Worm (Caenorhabditis elegans) whole organism, young adult: ENCODE measurements around the gene zipt-2.1.
A peak's percentile ranks its signal among the peaks of the same experiment; 100 is the strongest.

Source experiments
- B0035.1 ChIP-seq: sonication (generic microtip); optimal IDR thresholded peaks from 2 replicates; lab custom pipeline; 2016; ENCODE audit warnings: missing genetic modification characterization, mild to moderate bottlenecking, missing compliant biosample characterization, missing genotype, missing genetic modification reagents
- C06A6.2 ChIP-seq: fragments of 200-800 bp; sonication (Bioruptor generic); conservative IDR thresholded peaks from 2 replicates; pipeline ENCODE4 v1.3.6; 2022; ENCODE audit warnings: missing genetic modification characterization, missing compliant biosample characterization
- D2030.7 ChIP-seq: fragments of 200-800 bp; sonication (Bioruptor generic); IDR thresholded peaks from 2 replicates; pipeline ENCODE4 v1.3.6; 2022; ENCODE audit warnings: missing genetic modification reagents, missing genetic modification characterization, missing compliant biosample characterization
- F10E7.11 ChIP-seq: sonication (generic microtip); optimal IDR thresholded peaks from 2 replicates; lab custom pipeline; 2017; ENCODE audit warnings: mild to moderate bottlenecking, missing genetic modification characterization, moderate library complexity, missing compliant biosample characterization
- F22D6.2 ChIP-seq: sonication (generic microtip); optimal IDR thresholded peaks from 2 replicates; lab custom pipeline; 2016; ENCODE audit warnings: mild to moderate bottlenecking, missing genetic modification characterization, missing compliant biosample characterization
- F23B12.7 ChIP-seq: sonication (generic microtip); optimal IDR thresholded peaks from 2 replicates; lab custom pipeline; 2017; ENCODE audit warnings: missing genetic modification characterization, mild to moderate bottlenecking, missing compliant biosample characterization, antibody characterized with exemption, moderate library complexity; ENCODE audit not compliant: insufficient read depth
- F33H1.4 ChIP-seq: fragments of 200-800 bp; sonication (Bioruptor generic); IDR thresholded peaks from 2 replicates; pipeline ENCODE4 v1.3.6; 2022; ENCODE audit warnings: missing genetic modification reagents, missing genetic modification characterization, missing compliant biosample characterization
- F37B4.10 ChIP-seq: fragments of 200-800 bp; sonication (Bioruptor generic); IDR thresholded peaks from 2 replicates; pipeline ENCODE4 v1.3.6; 2022; ENCODE audit warnings: missing genetic modification characterization, missing compliant biosample characterization
- T07F8.4 ChIP-seq: sonication (generic microtip); optimal IDR thresholded peaks from 2 replicates; lab custom pipeline; 2016; ENCODE audit warnings: mild to moderate bottlenecking, missing genetic modification characterization, moderate library complexity, missing compliant biosample characterization
- T26A5.8 ChIP-seq: sonication (generic microtip); optimal IDR thresholded peaks from 2 replicates; lab custom pipeline; 2016; ENCODE audit warnings: missing genetic modification characterization, missing compliant biosample characterization
- Y56A3A.18 ChIP-seq: fragments of 200-800 bp; sonication (Bioruptor generic); IDR thresholded peaks from 2 replicates; pipeline ENCODE4 v1.3.6; 2022; ENCODE audit warnings: missing genetic modification reagents, missing genetic modification characterization, missing compliant biosample characterization
- aptf-2 ChIP-seq: fragments of 200-800 bp; sonication (Bioruptor generic); conservative IDR thresholded peaks from 2 replicates; pipeline ENCODE4 v1.3.6; 2022; ENCODE audit warnings: missing genetic modification reagents, missing genetic modification characterization, missing compliant biosample characterization
- aptf-3 ChIP-seq: fragments of 200-800 bp; sonication (Bioruptor generic); IDR thresholded peaks from 2 replicates; pipeline ENCODE4 v1.3.6; 2022; ENCODE audit warnings: missing genetic modification characterization, missing compliant biosample characterization
- atf-7 ChIP-seq: sonication (generic microtip); optimal IDR thresholded peaks from 2 replicates; lab custom pipeline; 2017; ENCODE audit warnings: mild to moderate bottlenecking, missing genetic modification characterization, missing compliant biosample characterization
- attf-3 ChIP-seq: fragments of 200-800 bp; sonication (Bioruptor generic); conservative IDR thresholded peaks from 2 replicates; pipeline ENCODE4 v1.3.6; 2022; ENCODE audit warnings: missing genetic modification reagents, missing genetic modification characterization, missing compliant biosample characterization
- ccch-3 ChIP-seq: fragments of 200-800 bp; sonication (Bioruptor generic); optimal IDR thresholded peaks from 2 replicates; lab custom pipeline; 2018; ENCODE audit warnings: mild to moderate bottlenecking, missing genetic modification characterization, missing compliant biosample characterization
- cebp-1 ChIP-seq, 2 experiments: fragments of 200-800 bp in 1 of 2; sonication (Bioruptor generic) in 1 of 2; sonication (generic microtip) in 1 of 2; IDR thresholded peaks in 1 of 2; optimal IDR thresholded peaks in 1 of 2; 2 replicates each; pipeline versions ENCODE4 v1.3.6 to Lab custom; 2017 to 2022; ENCODE audit warnings: missing compliant biosample characterization in 2 of 2, missing genetic modification characterization in 2 of 2, mild to moderate bottlenecking in 1 of 2, missing genetic modification reagents in 1 of 2, moderate library complexity in 1 of 2
- ceh-100 ChIP-seq: fragments of 200-800 bp; sonication (Bioruptor generic); IDR thresholded peaks from 2 replicates; pipeline ENCODE4 v1.3.6; 2022; ENCODE audit warnings: missing genetic modification reagents, missing genetic modification characterization, missing compliant biosample characterization
- ceh-40 ChIP-seq: fragments of 200-800 bp; sonication (Bioruptor generic); IDR thresholded peaks from 2 replicates; pipeline ENCODE4 v1.3.6; 2022; ENCODE audit warnings: missing genetic modification characterization, missing compliant biosample characterization
- chd-7 ChIP-seq: sonication (generic microtip); optimal IDR thresholded peaks from 2 replicates; lab custom pipeline; 2016; ENCODE audit warnings: mild to moderate bottlenecking, missing genetic modification characterization, moderate library complexity, missing compliant biosample characterization
- die-1 ChIP-seq: sonication (generic microtip); optimal IDR thresholded peaks from 2 replicates; lab custom pipeline; 2016; ENCODE audit warnings: missing genotype, mild to moderate bottlenecking, missing genetic modification characterization, missing compliant biosample characterization
- dpl-1 ChIP-seq: fragments of 150-350 bp; optimal IDR thresholded peaks from 2 replicates; lab custom pipeline; 2014; ENCODE audit warnings: missing biosample characterization, missing genetic modification reagents, missing genetic modification characterization
- ekl-4 ChIP-seq: fragments of 200-800 bp; sonication (Bioruptor generic); IDR thresholded peaks from 2 replicates; pipeline ENCODE4 v1.3.6; 2022; ENCODE audit warnings: missing genetic modification reagents, missing genetic modification characterization, missing compliant biosample characterization
- fkh-3 ChIP-seq: sonication (generic microtip); optimal IDR thresholded peaks from 2 replicates; lab custom pipeline; 2016; ENCODE audit warnings: mild to moderate bottlenecking, missing genetic modification characterization, missing compliant biosample characterization
- hlh-12 ChIP-seq: sonication (generic microtip); optimal IDR thresholded peaks from 2 replicates; lab custom pipeline; 2016; ENCODE audit warnings: missing genetic modification characterization, missing compliant biosample characterization
- hmg-1.2 ChIP-seq: fragments of 200-800 bp; sonication (Bioruptor generic); IDR thresholded peaks from 2 replicates; pipeline ENCODE4 v1.3.6; 2022; ENCODE audit warnings: missing genetic modification reagents, missing genetic modification characterization, missing compliant biosample characterization
- hmg-20 ChIP-seq: fragments of 200-800 bp; sonication (Bioruptor generic); IDR thresholded peaks from 2 replicates; pipeline ENCODE4 v1.3.6; 2022; ENCODE audit warnings: missing genetic modification reagents, missing genetic modification characterization, missing compliant biosample characterization
- lag-1 ChIP-seq: fragments of 200-800 bp; sonication (Bioruptor generic); IDR thresholded peaks from 2 replicates; pipeline ENCODE4 v1.3.6; 2022; ENCODE audit warnings: missing genetic modification reagents, missing genetic modification characterization, missing compliant biosample characterization
- let-607 ChIP-seq, 2 experiments: fragments of 200-800 bp in 1 of 2; sonication (Bioruptor generic) in 1 of 2; sonication (generic microtip) in 1 of 2; optimal IDR thresholded peaks; 2 replicates each; lab custom pipeline; 2016 to 2018; ENCODE audit warnings: mild to moderate bottlenecking in 2 of 2, missing compliant biosample characterization in 2 of 2, missing genetic modification characterization in 2 of 2, moderate library complexity in 2 of 2, missing genotype in 1 of 2
- lsl-1 ChIP-seq: fragments of 200-800 bp; sonication (Bioruptor generic); optimal IDR thresholded peaks from 2 replicates; lab custom pipeline; 2018; ENCODE audit warnings: mild to moderate bottlenecking, missing genetic modification characterization, moderate library complexity, missing compliant biosample characterization
- madf-10 ChIP-seq: sonication (generic microtip); optimal IDR thresholded peaks from 2 replicates; lab custom pipeline; 2016; ENCODE audit warnings: mild to moderate bottlenecking, missing genetic modification characterization, missing compliant biosample characterization
- madf-3 ChIP-seq: fragments of 200-800 bp; sonication (Bioruptor generic); IDR thresholded peaks from 2 replicates; pipeline ENCODE4 v1.3.6; 2022; ENCODE audit warnings: missing genetic modification reagents, missing genetic modification characterization, missing compliant biosample characterization
- madf-8 ChIP-seq: fragments of 200-800 bp; sonication (Bioruptor generic); conservative IDR thresholded peaks from 2 replicates; pipeline ENCODE4 v1.3.6; 2022; ENCODE audit warnings: missing genetic modification reagents, missing genetic modification characterization, missing compliant biosample characterization
- mcd-1 ChIP-seq: fragments of 200-800 bp; sonication (Bioruptor generic); IDR thresholded peaks from 2 replicates; pipeline ENCODE4 v1.3.6; 2022; ENCODE audit warnings: missing genetic modification reagents, missing genetic modification characterization, missing compliant biosample characterization
- mel-28 ChIP-seq: sonication (generic microtip); optimal IDR thresholded peaks from 2 replicates; lab custom pipeline; 2016; ENCODE audit warnings: borderline replicate concordance, mild to moderate bottlenecking, missing genetic modification characterization, missing compliant biosample characterization
- mes-4 ChIP-seq: sonication (generic microtip); optimal IDR thresholded peaks from 2 replicates; lab custom pipeline; 2016; ENCODE audit warnings: missing genotype, missing genetic modification characterization, missing compliant biosample characterization
- nfya-1 ChIP-seq: sonication (generic microtip); optimal IDR thresholded peaks from 2 replicates; lab custom pipeline; 2017; ENCODE audit warnings: antibody characterized with exemption, missing compliant biosample characterization, missing genetic modification characterization, borderline replicate concordance; ENCODE audit not compliant: insufficient read depth
- nfya-2 ChIP-seq: fragments of 200-800 bp; sonication (Bioruptor generic); IDR thresholded peaks from 2 replicates; pipeline ENCODE4 v1.3.6; 2022; ENCODE audit warnings: missing genetic modification reagents, missing genetic modification characterization, missing compliant biosample characterization
- nhr-120 ChIP-seq: fragments of 200-800 bp; sonication (Bioruptor generic); IDR thresholded peaks from 2 replicates; pipeline ENCODE4 v1.3.6; 2022; ENCODE audit warnings: missing genetic modification characterization, missing compliant biosample characterization
- nhr-90 ChIP-seq: sonication (generic microtip); optimal IDR thresholded peaks from 2 replicates; lab custom pipeline; 2016; ENCODE audit warnings: missing genotype, mild to moderate bottlenecking, missing genetic modification characterization, missing compliant biosample characterization
- repo-1 ChIP-seq: sonication (generic microtip); optimal IDR thresholded peaks from 2 replicates; lab custom pipeline; 2017; ENCODE audit warnings: mild to moderate bottlenecking, missing genetic modification characterization, missing compliant biosample characterization
- rpc-1 ChIP-seq, 2 experiments: fragments of 150-350 bp in 1 of 2; sonication (generic microtip) in 1 of 2; optimal IDR thresholded peaks; 2 replicates each; lab custom pipeline; 2014 to 2018; ENCODE audit warnings: missing biosample characterization in 1 of 2, missing genetic modification characterization in 1 of 2, missing genetic modification reagents in 1 of 2, missing genotype in 1 of 2
- sdz-38 ChIP-seq: sonication (generic microtip); optimal IDR thresholded peaks from 2 replicates; lab custom pipeline; 2016; ENCODE audit warnings: missing genotype, missing genetic modification characterization, missing compliant biosample characterization
- snpc-1.3 ChIP-seq: sonication (generic microtip); optimal IDR thresholded peaks from 2 replicates; lab custom pipeline; 2017; ENCODE audit warnings: missing genetic modification characterization, mild to moderate bottlenecking, missing compliant biosample characterization, antibody characterized with exemption, moderate library complexity, missing genotype, missing genetic modification reagents; ENCODE audit not compliant: insufficient read depth
- tlf-1 ChIP-seq: fragments of 200-800 bp; sonication (Bioruptor generic); optimal IDR thresholded peaks from 2 replicates; lab custom pipeline; 2018; ENCODE audit warnings: mild to moderate bottlenecking, missing genetic modification characterization, missing compliant biosample characterization
- unc-62 ChIP-seq: fragments of 150-350 bp; optimal IDR thresholded peaks from 2 replicates; lab custom pipeline; 2014; ENCODE audit warnings: missing biosample characterization, missing genetic modification reagents, missing genetic modification characterization
- xnd-1 ChIP-seq: sonication (generic microtip); optimal IDR thresholded peaks from 2 replicates; lab custom pipeline; 2016; ENCODE audit warnings: missing genotype, missing genetic modification reagents, missing genetic modification characterization, missing compliant biosample characterization
- zim-3 ChIP-seq: sonication (generic microtip); optimal IDR thresholded peaks from 2 replicates; lab custom pipeline; 2017; ENCODE audit warnings: mild to moderate bottlenecking, missing genetic modification characterization, moderate library complexity, missing compliant biosample characterization
- ztf-22 ChIP-seq: fragments of 200-800 bp; sonication (Bioruptor generic); optimal IDR thresholded peaks from 2 replicates; lab custom pipeline; 2018; ENCODE audit warnings: mild to moderate bottlenecking, missing genetic modification characterization, moderate library complexity, missing compliant biosample characterization

The zipt-2.1 gene

ce11 chrIV:10766071-10766470, 33.4 kb upstream of the zipt-2.1 start (continued):
- TF ChIP-seq aptf-2 (GFP tag; lab: Robert Waterston, UW) (no peak), F10E7.11 (tag; lab: Kevin White, UChicago) (no peak), hmg-20 (no peak), T26A5.8 (tag; lab: Kevin White, UChicago) (no peak), zim-3 (no peak), snpc-1.3 (tag; lab: Kevin White, UChicago) (peak; percentile 60), madf-3 (GFP tag; lab: Robert Waterston, UW) (no peak), mes-4 (tag; lab: Kevin White, UChicago) (no peak), nfya-2 (GFP tag; lab: Robert Waterston, UW) (no peak), rpc-1 (optimal IDR thresholded peaks at IDR 0.05; lab: Kevin White, UChicago) (no peak), rpc-1 (tag; optimal IDR thresholded peaks at IDR 0.05; lab: Kevin White, UChicago) (no peak), mel-28 (tag; lab: Kevin White, UChicago) (no peak), C06A6.2 (GFP tag; lab: Robert Waterston, UW) (no peak), unc-62 (GFP tag; lab: Kevin White, UChicago) (no peak), atf-7 (tag; lab: Kevin White, UChicago) (no peak), cebp-1 (GFP tag; IDR thresholded peaks at IDR 0.05; lab: Robert Waterston, UW) (no peak), cebp-1 (tag; optimal IDR thresholded peaks at IDR 0.05; lab: Kevin White, UChicago) (no peak), let-607 (tag; optimal IDR thresholded peaks at IDR 0.05; lab: Kevin White, UChicago) (no peak), ekl-4 (no peak), ceh-40 (no peak), mcd-1 (GFP tag; lab: Robert Waterston, UW) (no peak), sdz-38 (tag; lab: Kevin White, UChicago) (no peak), T07F8.4 (tag; lab: Kevin White, UChicago) (no peak), nfya-1 (tag; lab: Kevin White, UChicago) (no peak), fkh-3 (tag; lab: Kevin White, UChicago) (no peak), dpl-1 (GFP tag; lab: Kevin White, UChicago) (peak; percentile 31), ccch-3 (GFP tag; lab: Kevin White, UChicago) (no peak), D2030.7 (GFP tag; lab: Robert Waterston, UW) (peak; percentile 57; the same call in 1 of the 2 replicates), hlh-12 (tag; lab: Kevin White, UChicago) (no peak), F23B12.7 (tag; lab: Kevin White, UChicago) (peak; percentile 37), F22D6.2 (tag; lab: Kevin White, UChicago) (no peak), aptf-3 (GFP tag; lab: Robert Waterston, UW) (no peak), lag-1 (no peak), xnd-1 (tag; lab: Kevin White, UChicago) (peak; percentile 83), F33H1.4 (peak; percentile 95), repo-1 (tag; lab: Kevin White, UChicago) (no peak), chd-7 (tag; lab: Kevin White, UChicago) (no peak), nhr-90 (tag; lab: Kevin White, UChicago) (no peak), nhr-120 (GFP tag; lab: Robert Waterston, UW) (no peak), attf-3 (GFP tag; lab: Robert Waterston, UW) (peak; percentile 60; the same call in 1 of the 2 replicates), lsl-1 (GFP tag; lab: Kevin White, UChicago) (peak; percentile 89), tlf-1 (GFP tag; lab: Kevin White, UChicago) (no peak), ceh-100 (GFP tag; lab: Robert Waterston, UW) (no peak), hmg-1.2 (no peak), ztf-22 (no peak), madf-8 (peak; percentile 84), Y56A3A.18 (GFP tag; lab: Robert Waterston, UW) (no peak), madf-10 (no peak), F37B4.10 (GFP tag; lab: Robert Waterston, UW) (no peak), B0035.1 (no peak), die-1 (tag; lab: Kevin White, UChicago) (no peak)
